Fruit fly (Drosophila melanogaster) whole organism, embryonic: ENCODE data around the gene CG11893.

Source experiments
- Atf3 ChIP-seq: fragments of 200-800 bp; sonication (Bioruptor generic); optimal IDR thresholded peaks from 3 replicates; lab custom pipeline; 2016; ENCODE audit warnings: missing biosample characterization, missing genetic modification characterization
- CG11695 ChIP-seq: fragments of 200-800 bp; sonication (Bioruptor generic); IDR thresholded peaks from 3 replicates; pipeline ENCODE4 v1.3.6; 2022; ENCODE audit warnings: missing biosample characterization, missing genetic modification characterization
- CG11696 ChIP-seq: fragments of 200-800 bp; sonication (Bioruptor generic); IDR thresholded peaks from 2 replicates; pipeline ENCODE4 v1.3.6; 2022; ENCODE audit warnings: missing biosample characterization, missing genetic modification characterization
- CG12299 ChIP-seq: fragments of 200-800 bp; sonication (Bioruptor generic); optimal IDR thresholded peaks from 2 replicates; lab custom pipeline; 2018; ENCODE audit warnings: missing biosample characterization, mild to moderate bottlenecking, missing genetic modification characterization
- CG12659 ChIP-seq: fragments of 200-800 bp; sonication (Bioruptor generic); optimal IDR thresholded peaks from 3 replicates; lab custom pipeline; 2017; ENCODE audit warnings: mild to moderate bottlenecking, missing biosample characterization, missing genetic modification reagents, missing genetic modification characterization
- CG13424 ChIP-seq: fragments of 200-800 bp; sonication (Bioruptor generic); optimal IDR thresholded peaks from 2 replicates; lab custom pipeline; 2019; ENCODE audit warnings: missing biosample characterization, mild to moderate bottlenecking, missing genetic modification characterization, moderate library complexity
- CG15073 ChIP-seq: fragments of 200-800 bp; sonication (Bioruptor generic); optimal IDR thresholded peaks from 2 replicates; lab custom pipeline; 2016; ENCODE audit warnings: missing biosample characterization, missing genetic modification characterization
- CG15514 ChIP-seq: fragments of 200-800 bp; sonication (Bioruptor generic); optimal IDR thresholded peaks from 3 replicates; lab custom pipeline; 2017; ENCODE audit warnings: missing biosample characterization, missing genetic modification characterization, mild to moderate bottlenecking, moderate library complexity, missing genetic modification reagents
- CG17385 ChIP-seq: fragments of 200-800 bp; sonication (Bioruptor generic); optimal IDR thresholded peaks from 3 replicates; lab custom pipeline; 2018; ENCODE audit warnings: missing biosample characterization, mild to moderate bottlenecking, missing genetic modification characterization
- CG17568 ChIP-seq: fragments of 200-800 bp; sonication (Bioruptor generic); optimal IDR thresholded peaks from 2 replicates; lab custom pipeline; 2018; ENCODE audit warnings: missing biosample characterization, mild to moderate bottlenecking, missing genetic modification characterization, moderate library complexity
- CG17612 ChIP-seq: fragments of 200-800 bp; sonication (Bioruptor generic); IDR thresholded peaks from 2 replicates; pipeline ENCODE4 v1.3.6; 2022; ENCODE audit warnings: missing biosample characterization, missing genetic modification characterization
- CG18262 ChIP-seq: fragments of 200-800 bp; optimal IDR thresholded peaks from 3 replicates; lab custom pipeline; 2019; ENCODE audit warnings: missing biosample characterization, mild to moderate bottlenecking, missing genetic modification characterization, moderate library complexity
- CG18599 ChIP-seq: fragments of 200-800 bp; sonication (Bioruptor generic); optimal IDR thresholded peaks from 3 replicates; lab custom pipeline; 2017; ENCODE audit warnings: missing biosample characterization, missing genetic modification characterization, mild to moderate bottlenecking, moderate library complexity, missing genetic modification reagents
- CG2202 ChIP-seq: fragments of 200-800 bp; sonication (Bioruptor generic); optimal IDR thresholded peaks from 2 replicates; lab custom pipeline; 2018; ENCODE audit warnings: missing biosample characterization, mild to moderate bottlenecking, missing genetic modification characterization
- CG3995 ChIP-seq: fragments of 200-800 bp; sonication (Bioruptor generic); optimal IDR thresholded peaks from 3 replicates; lab custom pipeline; 2016; ENCODE audit warnings: missing biosample characterization, missing genetic modification characterization
- CG4404 ChIP-seq: fragments of 200-800 bp; sonication (Bioruptor generic); IDR thresholded peaks from 2 replicates; pipeline ENCODE4 v1.3.6; 2022; ENCODE audit warnings: missing biosample characterization, missing genetic modification characterization
- CG5953 ChIP-seq: fragments of 200-800 bp; sonication (Bioruptor generic); IDR thresholded peaks from 2 replicates; pipeline ENCODE4 v1.3.6; 2022; ENCODE audit warnings: missing biosample characterization, missing genetic modification characterization
- CG6765 ChIP-seq: fragments of 200-800 bp; sonication (Bioruptor generic); optimal IDR thresholded peaks from 3 replicates; lab custom pipeline; 2017; ENCODE audit warnings: missing biosample characterization, mild to moderate bottlenecking, missing genetic modification characterization
- CG8388 ChIP-seq: fragments of 200-800 bp; sonication (Bioruptor generic); optimal IDR thresholded peaks from 2 replicates; lab custom pipeline; 2019; ENCODE audit warnings: missing biosample characterization, mild to moderate bottlenecking, missing genetic modification characterization, moderate library complexity
- CG9797 ChIP-seq: fragments of 200-800 bp; sonication (Bioruptor generic); optimal IDR thresholded peaks from 3 replicates; lab custom pipeline; 2018; ENCODE audit warnings: missing biosample characterization, mild to moderate bottlenecking, missing genetic modification characterization
- Doc2 ChIP-seq: fragments of 200-800 bp; sonication (Bioruptor generic); IDR thresholded peaks from 2 replicates; pipeline ENCODE4 v1.3.6; 2022; ENCODE audit warnings: missing biosample characterization, missing genetic modification characterization
- Elba2 ChIP-seq: fragments of 200-800 bp; sonication (Bioruptor generic); optimal IDR thresholded peaks from 3 replicates; lab custom pipeline; 2016; ENCODE audit warnings: missing biosample characterization, missing genetic modification characterization
- HmgZ ChIP-seq: fragments of 200-800 bp; sonication (Bioruptor generic); optimal IDR thresholded peaks from 2 replicates; lab custom pipeline; 2018; ENCODE audit warnings: missing biosample characterization, mild to moderate bottlenecking, missing genetic modification characterization
- Hr78 ChIP-seq, 2 experiments: fragments of 200-800 bp in 1 of 2; fragments of >200 bp in 1 of 2; sonication (Bioruptor generic) in 1 of 2; optimal IDR thresholded peaks; 2 replicates each; lab custom pipeline; 2017 to 2019; ENCODE audit warnings: missing biosample characterization in 2 of 2, missing genetic modification characterization in 2 of 2, mild to moderate bottlenecking in 1 of 2, moderate library complexity in 1 of 2
- MESR4 ChIP-seq: fragments of 200-800 bp; sonication (Bioruptor generic); optimal IDR thresholded peaks from 2 replicates; lab custom pipeline; 2018; ENCODE audit warnings: missing biosample characterization, mild to moderate bottlenecking, missing genetic modification characterization, moderate library complexity
- Myb ChIP-seq: fragments of 200-800 bp; sonication (Bioruptor generic); optimal IDR thresholded peaks from 2 replicates; lab custom pipeline; 2016; ENCODE audit warnings: missing biosample characterization, missing genetic modification characterization
- NK7.1 ChIP-seq: fragments of 200-800 bp; sonication (Bioruptor generic); optimal IDR thresholded peaks from 3 replicates; lab custom pipeline; 2016; ENCODE audit warnings: missing biosample characterization, missing genetic modification characterization
- Optix ChIP-seq: fragments of 200-800 bp; sonication (Bioruptor generic); IDR thresholded peaks from 3 replicates; pipeline ENCODE4 v1.3.6; 2022; ENCODE audit warnings: missing biosample characterization, missing genetic modification characterization
- Rfx ChIP-seq: fragments of 200-800 bp; sonication (Bioruptor generic); IDR thresholded peaks from 2 replicates; pipeline ENCODE4 v1.3.6; 2022; ENCODE audit warnings: missing biosample characterization, missing genetic modification characterization
- Side ChIP-seq: fragments of 200-800 bp; sonication (Bioruptor generic); optimal IDR thresholded peaks from 2 replicates; lab custom pipeline; 2016; ENCODE audit warnings: missing biosample characterization, missing genetic modification characterization
- bigmax ChIP-seq: fragments of 200-800 bp; sonication (Bioruptor generic); optimal IDR thresholded peaks from 2 replicates; lab custom pipeline; 2018; ENCODE audit warnings: missing biosample characterization, mild to moderate bottlenecking, missing genetic modification characterization
- chn ChIP-seq: fragments of 200-800 bp; sonication (Bioruptor generic); optimal IDR thresholded peaks from 2 replicates; lab custom pipeline; 2016; ENCODE audit warnings: missing biosample characterization, missing genetic modification characterization
- ci ChIP-seq: fragments of 200-800 bp; sonication (Bioruptor generic); IDR thresholded peaks from 3 replicates; pipeline ENCODE4 v1.3.6; 2022; ENCODE audit warnings: missing biosample characterization, missing genetic modification characterization
- dpn ChIP-seq, 2 experiments: fragments of 200-800 bp; sonication (Bioruptor generic); optimal IDR thresholded peaks; 3 replicates each; lab custom pipeline; 2016; ENCODE audit warnings: missing biosample characterization in 2 of 2, missing genetic modification characterization in 2 of 2
- eve ChIP-seq, 2 experiments: fragments of >200 bp; optimal IDR thresholded peaks; 2 replicates each; lab custom pipeline; 2017; ENCODE audit warnings: missing biosample characterization in 2 of 2, missing genetic modification characterization in 2 of 2
- jigr1 ChIP-seq: fragments of 200-800 bp; sonication (Bioruptor generic); IDR thresholded peaks from 3 replicates; pipeline ENCODE4 v1.3.6; 2022; ENCODE audit warnings: missing biosample characterization, missing genetic modification characterization
- klu ChIP-seq: fragments of 200-800 bp; sonication (Bioruptor generic); IDR thresholded peaks from 2 replicates; pipeline ENCODE4 v1.3.6; 2022; ENCODE audit warnings: missing biosample characterization, missing genetic modification characterization
- nerfin-1 ChIP-seq: fragments of 200-800 bp; sonication (Bioruptor generic); optimal IDR thresholded peaks from 3 replicates; lab custom pipeline; 2019; ENCODE audit warnings: missing biosample characterization, mild to moderate bottlenecking, missing genetic modification characterization, moderate library complexity
- odd ChIP-seq: fragments of 200-800 bp; sonication (Bioruptor generic); optimal IDR thresholded peaks from 2 replicates; lab custom pipeline; 2017; ENCODE audit warnings: missing biosample characterization, mild to moderate bottlenecking, missing genetic modification characterization
- org-1 ChIP-seq: fragments of 200-800 bp; sonication (Bioruptor generic); optimal IDR thresholded peaks from 2 replicates; lab custom pipeline; 2017; ENCODE audit warnings: missing biosample characterization, missing genetic modification characterization
- pb ChIP-seq: fragments of 200-800 bp; sonication (Bioruptor generic); optimal IDR thresholded peaks from 3 replicates; lab custom pipeline; 2016; ENCODE audit warnings: missing biosample characterization, missing genetic modification characterization
- rib ChIP-seq: fragments of 200-800 bp; sonication (Bioruptor generic); IDR thresholded peaks from 2 replicates; pipeline ENCODE4 v1.3.6; 2022; ENCODE audit warnings: missing biosample characterization, missing genetic modification characterization
- scrt ChIP-seq: fragments of 200-800 bp; sonication (Bioruptor generic); optimal IDR thresholded peaks from 2 replicates; lab custom pipeline; 2018; ENCODE audit warnings: missing biosample characterization, mild to moderate bottlenecking, missing genetic modification characterization, moderate library complexity
- sens ChIP-seq: fragments of 200-800 bp; sonication (Bioruptor generic); peaks from one replicate; lab custom pipeline; 2016; ENCODE audit warnings: missing biosample characterization, missing genetic modification characterization
- unc-4 ChIP-seq: fragments of 200-800 bp; sonication (Bioruptor generic); IDR thresholded peaks from 2 replicates; pipeline ENCODE4 v1.3.6; 2022; ENCODE audit warnings: missing biosample characterization, missing genetic modification characterization; ENCODE audit not compliant: partially characterized antibody
- unpg ChIP-seq: fragments of 200-800 bp; sonication (Bioruptor generic); optimal IDR thresholded peaks from 3 replicates; lab custom pipeline; 2018; ENCODE audit warnings: missing biosample characterization, mild to moderate bottlenecking, missing genetic modification characterization, moderate library complexity
- vfl ChIP-seq: fragments of 200-800 bp; sonication (Bioruptor generic); optimal IDR thresholded peaks from 2 replicates; lab custom pipeline; 2016; ENCODE audit warnings: missing biosample characterization, missing genetic modification characterization
- vvl ChIP-seq: fragments of 200-800 bp; sonication (Bioruptor generic); IDR thresholded peaks from 2 replicates; pipeline ENCODE4 v1.3.6; 2022; ENCODE audit warnings: missing biosample characterization, missing genetic modification characterization
- wek ChIP-seq: fragments of 200-800 bp; sonication (Bioruptor generic); optimal IDR thresholded peaks from 3 replicates; lab custom pipeline; 2018; ENCODE audit warnings: missing biosample characterization, mild to moderate bottlenecking, missing genetic modification characterization, moderate library complexity
- zen2 ChIP-seq: fragments of 200-800 bp; sonication (Bioruptor generic); IDR thresholded peaks from 3 replicates; pipeline ENCODE4 v1.3.6; 2022; ENCODE audit warnings: missing biosample characterization, missing genetic modification characterization; ENCODE audit not compliant: partially characterized antibody
- zf30C ChIP-seq: fragments of 200-800 bp; sonication (Bioruptor generic); optimal IDR thresholded peaks from 3 replicates; lab custom pipeline; 2018; ENCODE audit warnings: missing biosample characterization, mild to moderate bottlenecking, missing genetic modification characterization

CG11893 gene

dm6 chr3R:25292864-25293284, 3.2 kb downstream of the CG11893 start, which contains the start of gene CG31098 (continued):
- TF ChIP-seq NK7.1 (GFP tag; lab: Kevin White, UChicago) (no peak), Atf3 (GFP tag; lab: Kevin White, UChicago) (no peak), wek (GFP tag; lab: Kevin White, UChicago) (peak; percentile 40), CG12659 (GFP tag; lab: Kevin White, UChicago) (no peak), CG11696 (GFP tag; lab: Robert Waterston, UW) (no peak), vvl (GFP tag; lab: Robert Waterston, UW) (no peak), HmgZ (peak; percentile 20), unc-4 (GFP tag; lab: Robert Waterston, UW) (peak; percentile 43; the same call in 1 of the 2 replicates), Doc2 (GFP tag; lab: Robert Waterston, UW) (no peak), pb (GFP tag; lab: Kevin White, UChicago) (no peak), CG17612 (GFP tag; lab: Robert Waterston, UW) (no peak), eve (GFP tag; optimal IDR thresholded peaks at IDR 0.05; lab: Kevin White, UChicago) (peak in 1 of 2 experiments; percentile 18), CG6765 (GFP tag; lab: Kevin White, UChicago) (peak; percentile 52), Rfx (GFP tag; lab: Robert Waterston, UW) (peak; percentile 7; the same call in 1 of the 2 replicates), CG17568 (GFP tag; lab: Kevin White, UChicago) (peak; percentile 63), Elba2 (GFP tag; lab: Kevin White, UChicago) (no peak), jigr1 (GFP tag; lab: Robert Waterston, UW) (no peak), vfl (no peak), ci (peak; percentile 22; the same call in 1 of the 3 replicates), scrt (GFP tag; lab: Kevin White, UChicago) (peak; percentile 30), org-1 (GFP tag; lab: Kevin White, UChicago) (no peak), odd (GFP tag; lab: Kevin White, UChicago) (peak; percentile 53), CG18262 (tag; lab: Kevin White, UChicago) (no peak), CG15073 (GFP tag; lab: Kevin White, UChicago) (no peak), CG5953 (GFP tag; lab: Robert Waterston, UW) (no peak), MESR4 (GFP tag; lab: Kevin White, UChicago) (peak; percentile 5), CG15514 (peak; percentile 58), Hr78 (GFP tag; optimal IDR thresholded peaks at IDR 0.05; lab: Kevin White, UChicago) (no peak), CG3995 (GFP tag; lab: Kevin White, UChicago) (peak; percentile 72), dpn (GFP tag; optimal IDR thresholded peaks at IDR 0.05; lab: Kevin White, UChicago) (no peak), chn (GFP tag; lab: Kevin White, UChicago) (no peak), CG17385 (peak; percentile 47), CG2202 (tag; lab: Kevin White, UChicago) (no peak), Optix (0 out of 3 replicates have a peak, but pooled peaks have one; percentile 18), rib (GFP tag; lab: Robert Waterston, UW) (no peak), CG9797 (GFP tag; lab: Kevin White, UChicago) (no peak), nerfin-1 (tag; lab: Kevin White, UChicago) (no peak), CG4404 (GFP tag; lab: Robert Waterston, UW) (no peak), CG13424 (tag; lab: Kevin White, UChicago) (peak; percentile 12), unpg (GFP tag; lab: Kevin White, UChicago) (peak; percentile 51), sens (GFP tag; lab: Kevin White, UChicago) (peak; percentile 20), CG11695 (no peak), CG18599 (GFP tag; lab: Kevin White, UChicago) (peak; percentile 48), zf30C (GFP tag; lab: Kevin White, UChicago) (no peak), zen2 (GFP tag; lab: Robert Waterston, UW) (no peak), Side (no peak), Myb (no peak), bigmax (no peak), klu (no peak), CG12299 (tag; lab: Kevin White, UChicago) (peak; percentile 35), CG8388 (no peak)
